Fruit fly (Drosophila melanogaster) whole organism, adult: ENCODE data around the gene Ugt37E1.

Experiments used
- CG11617 ChIP-seq: fragments of 200-800 bp; sonication (Bioruptor generic); optimal IDR thresholded peaks from 2 replicates; lab custom pipeline; 2017; ENCODE audit warnings: mild to moderate bottlenecking, missing biosample characterization, missing genetic modification reagents, missing genetic modification characterization
- CG1620 ChIP-seq: fragments of 200-800 bp; sonication (Bioruptor generic); optimal IDR thresholded peaks from 2 replicates; lab custom pipeline; 2016; ENCODE audit warnings: missing biosample characterization, missing genetic modification characterization
- Crg-1 ChIP-seq: fragments of 200-800 bp; sonication (Bioruptor generic); optimal IDR thresholded peaks from 2 replicates; lab custom pipeline; 2016; ENCODE audit warnings: missing biosample characterization, missing genetic modification characterization
- Mnt ChIP-seq: fragments of 200-800 bp; sonication (Bioruptor generic); optimal IDR thresholded peaks from 2 replicates; lab custom pipeline; 2016; ENCODE audit warnings: missing biosample characterization, mild to moderate bottlenecking, missing genetic modification characterization
- bab1 ChIP-seq: fragments of 200-800 bp; sonication (Bioruptor generic); optimal IDR thresholded peaks from 3 replicates; lab custom pipeline; 2019; ENCODE audit warnings: missing biosample characterization, mild to moderate bottlenecking, missing genetic modification characterization, moderate library complexity
- cic ChIP-seq: fragments of 200-800 bp; sonication (Bioruptor generic); optimal IDR thresholded peaks from 2 replicates; lab custom pipeline; 2017; ENCODE audit warnings: missing biosample characterization, mild to moderate bottlenecking, missing genetic modification characterization, moderate library complexity
- cnc ChIP-seq, 2 experiments: fragments of >200 bp; optimal IDR thresholded peaks; 2 replicates each; lab custom pipeline; 2017
- ovo ChIP-seq: fragments of 200-800 bp; sonication (Bioruptor generic); optimal IDR thresholded peaks from 2 replicates; lab custom pipeline; 2016; ENCODE audit warnings: missing biosample characterization, missing genetic modification characterization
- tj ChIP-seq: fragments of 200-800 bp; sonication (Bioruptor generic); optimal IDR thresholded peaks from 3 replicates; lab custom pipeline; 2017; ENCODE audit warnings: missing biosample characterization, mild to moderate bottlenecking, missing genetic modification characterization, moderate library complexity
- toe ChIP-seq: fragments of 200-800 bp; sonication (Bioruptor generic); optimal IDR thresholded peaks from 2 replicates; lab custom pipeline; 2016; ENCODE audit warnings: missing biosample characterization, missing genetic modification characterization

- TF ChIP-seq bab1 (GFP tag; lab: Kevin White, UChicago) (no peak), cic (no peak), ovo (GFP tag; lab: Kevin White, UChicago) (no peak), CG1620 (no peak), toe (GFP tag; lab: Kevin White, UChicago) (no peak), CG11617 (no peak), cnc (optimal IDR thresholded peaks at IDR 0.05; lab: Kevin White, UChicago) (no peak), Mnt (GFP tag; lab: Kevin White, UChicago) (no peak), Crg-1 (GFP tag; lab: Kevin White, UChicago) (no peak), tj (GFP tag; lab: Kevin White, UChicago) (no peak)
Observed at dm6 chr2L:16803638-16804037, 7.2 kb downstream of the Ugt37E1 start.
